Fruit fly (Drosophila melanogaster): Measurements from ENCODE around the gene XNP.

XNP gene

DNA sequence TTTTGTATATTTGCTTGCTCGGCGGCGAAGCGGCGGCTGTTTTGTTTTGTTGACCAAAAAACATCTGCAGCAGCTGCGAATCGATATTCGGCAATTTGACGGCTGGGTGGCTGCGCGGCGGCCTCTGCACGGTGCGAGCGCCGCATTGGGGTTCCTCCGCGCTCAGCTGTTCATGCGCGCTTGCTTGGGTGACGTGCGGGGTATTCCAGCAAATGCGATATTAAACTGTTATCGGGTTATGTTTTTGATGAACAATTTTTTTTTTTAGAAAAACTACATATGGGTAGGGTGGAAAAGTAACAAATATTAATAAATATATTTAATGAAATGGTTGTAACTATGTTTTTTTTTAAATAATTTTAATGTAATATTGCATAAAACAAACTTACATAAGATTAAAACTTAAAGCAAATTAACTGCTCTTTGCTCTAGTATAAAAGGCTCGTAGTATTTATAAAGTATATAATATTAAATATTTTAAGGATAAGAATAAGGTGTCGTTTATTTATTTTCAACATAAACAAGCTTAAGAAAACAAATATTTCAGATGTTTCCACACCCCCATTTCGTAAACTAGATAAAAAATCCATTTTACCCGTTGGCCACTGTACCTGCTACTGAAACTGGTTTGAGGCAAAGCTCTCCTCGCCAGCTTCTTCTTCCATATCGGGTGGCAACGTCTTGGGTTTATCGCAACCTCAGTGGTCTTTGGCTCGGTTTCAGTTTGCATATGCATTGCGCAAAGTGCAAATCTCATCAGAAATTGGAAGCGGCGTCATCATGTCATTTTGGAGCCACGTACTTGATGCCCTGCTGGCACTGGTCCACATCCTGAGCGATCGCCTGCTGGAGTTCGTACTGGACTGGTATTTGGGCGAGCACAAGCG is 8.4 kb upstream of the XNP start, which contains the start of the genes Gnpat and CG5112 (continued):
- TF ChIP-seq ham (GFP tag; IDR thresholded peaks at IDR 0.05) = peak; percentile 19; the same call in 1 of the 2 replicates
- no peak for TF ChIP-seq fd102C (GFP tag; optimal IDR thresholded peaks at IDR 0.05)
- TF ChIP-seq CG11085 (GFP tag; IDR thresholded peaks at IDR 0.05) = peak; percentile 52
- TF ChIP-seq pum (GFP tag; optimal IDR thresholded peaks at IDR 0.05) = no peak
- TF ChIP-seq fu2 (GFP tag; optimal IDR thresholded peaks at IDR 0.05) = no peak
- TF ChIP-seq run (tag; optimal IDR thresholded peaks at IDR 0.05) = no peak
- peak; percentile 72 for TF ChIP-seq CG30020 (tag; optimal IDR thresholded peaks at IDR 0.05)
- TF ChIP-seq PHDP (tag; optimal IDR thresholded peaks at IDR 0.05) = peak; percentile 58
- peak in 1 of 2 experiments; percentile 57 for TF ChIP-seq dpn (GFP tag; optimal IDR thresholded peaks at IDR 0.05)
- peak; percentile 23 for TF ChIP-seq CG3281 (GFP tag; optimal IDR thresholded peaks at IDR 0.05)
- TF ChIP-seq ranshi (GFP tag; IDR thresholded peaks at IDR 0.05) = 0 out of 2 replicates have a peak, but pooled peaks have one; percentile 11
- peak; percentile 60 for TF ChIP-seq shn (GFP tag; optimal IDR thresholded peaks at IDR 0.05)
- TF ChIP-seq D19A (tag; optimal IDR thresholded peaks at IDR 0.05) = peak; percentile 46
- TF ChIP-seq phol (tag; optimal IDR thresholded peaks at IDR 0.05) = peak; percentile 69
- peak; percentile 54 for TF ChIP-seq NC2β (GFP tag; optimal IDR thresholded peaks at IDR 0.05)
- TF ChIP-seq gfzf (GFP tag; optimal IDR thresholded peaks at IDR 0.05) = peak; percentile 21
- TF ChIP-seq dmrt99B (tag; optimal IDR thresholded peaks at IDR 0.05) = peak; percentile 31
- no peak for TF ChIP-seq CG7745 (tag; optimal IDR thresholded peaks at IDR 0.05)
- peak; percentile 76 for TF ChIP-seq sisA (GFP tag; IDR thresholded peaks at IDR 0.05)
- TF ChIP-seq D19B (GFP tag; optimal IDR thresholded peaks at IDR 0.05) = peak; percentile 34
- TF ChIP-seq Atf3 (GFP tag; optimal IDR thresholded peaks at IDR 0.05) = no peak
- peak; percentile 37 for TF ChIP-seq pfk (GFP tag; optimal IDR thresholded peaks at IDR 0.05)
- TF ChIP-seq slbo (GFP tag; IDR thresholded peaks at IDR 0.05) = peak; percentile 87
- peak; percentile 62 for TF ChIP-seq Dref (GFP tag; IDR thresholded peaks at IDR 0.05)
- TF ChIP-seq gce (GFP tag; IDR thresholded peaks at IDR 0.05) = peak; percentile 38; the same call in 1 of the 3 replicates
- TF ChIP-seq CG5180 (GFP tag; optimal IDR thresholded peaks at IDR 0.05) = no peak
- TF ChIP-seq caup (GFP tag; optimal IDR thresholded peaks at IDR 0.05; ENCODE audit: severe bottlenecking) = peak; percentile 64
- TF ChIP-seq CG12391 (tag; optimal IDR thresholded peaks at IDR 0.05) = peak; percentile 69
- no peak for TF ChIP-seq salm (tag; optimal IDR thresholded peaks at IDR 0.05)
- no peak for TF ChIP-seq br (optimal IDR thresholded peaks at IDR 0.05)
- TF ChIP-seq CG32532 (GFP tag; IDR thresholded peaks at IDR 0.05) = peak; percentile 83
- peak; percentile 82 for TF ChIP-seq CG11247 (GFP tag; IDR thresholded peaks at IDR 0.05)
- peak; percentile 28; the same call in 1 of the 2 replicates for TF ChIP-seq hbn (GFP tag; IDR thresholded peaks at IDR 0.05; ENCODE audit: partially characterized antibody)
- peak; percentile 86 for TF ChIP-seq CG11456 (GFP tag; IDR thresholded peaks at IDR 0.05)
- peak; percentile 61 for TF ChIP-seq ftz-f1 (GFP tag; optimal IDR thresholded peaks at IDR 0.05)
- TF ChIP-seq CG3838 (GFP tag; optimal IDR thresholded peaks at IDR 0.05) = no peak
- TF ChIP-seq wor (GFP tag; IDR thresholded peaks at IDR 0.05) = no peak; the same call in 1 of the 2 replicates
- TF ChIP-seq CG6854 (GFP tag; optimal IDR thresholded peaks at IDR 0.05) = peak; percentile 16
- TF ChIP-seq H2.0 (GFP tag; IDR thresholded peaks at IDR 0.05) = peak; percentile 80
- TF ChIP-seq CG8924 (tag; optimal IDR thresholded peaks at IDR 0.05) = peak; percentile 68
- TF ChIP-seq abd-A (tag; optimal IDR thresholded peaks at IDR 0.05) = peak; percentile 6
- TF ChIP-seq zfh2 (GFP tag; optimal IDR thresholded peaks at IDR 0.05) = peak; percentile 63
- peak; percentile 67 for TF ChIP-seq ems (GFP tag; optimal IDR thresholded peaks at IDR 0.05)
- TF ChIP-seq Ets65A (GFP tag) = peak; percentile 96
- peak; percentile 70 for TF ChIP-seq CG6272 (GFP tag; IDR thresholded peaks at IDR 0.05)
- peak; percentile 30 for TF ChIP-seq CG1647 (GFP tag; optimal IDR thresholded peaks at IDR 0.05)
- TF ChIP-seq crp (GFP tag; optimal IDR thresholded peaks at IDR 0.05) = peak; percentile 94 to 97
- peak; percentile 49; the same call in 2 of the 3 replicates for TF ChIP-seq CG14860 (GFP tag; IDR thresholded peaks at IDR 0.05; ENCODE audit: partially characterized antibody)
- TF ChIP-seq NFAT (GFP tag; IDR thresholded peaks at IDR 0.05) = peak; percentile 90

All from whole organism, embryonic.